Worm (Caenorhabditis elegans): ENCODE measurements around the gene fbxl-4.

ce11 chrX:6553634-6554033 is 35.0 kb upstream of the fbxl-4 start:
- TF ChIP-seq flt-1 (GFP tag; IDR thresholded peaks at IDR 0.05) (no peak), ama-1 (optimal IDR thresholded peaks at IDR 0.05) (no peak), hmbx-1 (tag; optimal IDR thresholded peaks at IDR 0.05) (no peak), ceh-36 (tag; optimal IDR thresholded peaks at IDR 0.05) (no peak)

All from whole organism, early embryonic.